1 fruit fly cellular context compared by ENCODE assay signal in genomic region chr3R:21206327-21206728, dm6.
A peak's percentile ranks its signal among the peaks of the same experiment; 100 is the strongest.
TF ChIP-seq lines count a peak whose summit lies in the region.

No protein-coding gene starts in this region.

TF ChIP-seq in whole organism, embryonic, 481 proteins besides CTCF, POLR2A, EP300 and RAD21 (continued from another document):
- TF ChIP-seq ase (GFP tag; IDR thresholded peaks at IDR 0.05; lab: Robert Waterston, UW) (0 out of 3 replicates have a peak, but pooled peaks have one; percentile 33), CG6689 (GFP tag; IDR thresholded peaks at IDR 0.05; lab: Robert Waterston, UW) (peak; percentile 36; the same call in 1 of the 2 replicates), chif (GFP tag; optimal IDR thresholded peaks at IDR 0.05; lab: Kevin White, UChicago) (no peak), gcm (GFP tag; optimal IDR thresholded peaks at IDR 0.05; lab: Kevin White, UChicago) (peak; percentile 49), hb (GFP tag; IDR thresholded peaks at IDR 0.05; lab: Robert Waterston, UW; ENCODE audit: partially characterized antibody) (no peak), E2f2 (GFP tag; IDR thresholded peaks at IDR 0.05; lab: Robert Waterston, UW) (0 out of 2 replicates have a peak, but pooled peaks have one; percentile 11), Dfd (GFP tag; optimal IDR thresholded peaks at IDR 0.05; lab: Kevin White, UChicago) (no peak), CG5953 (GFP tag; IDR thresholded peaks at IDR 0.05; lab: Robert Waterston, UW) (no peak), Asciz (GFP tag; optimal IDR thresholded peaks at IDR 0.05; lab: Kevin White, UChicago) (peak; percentile 66), CG11504 (tag; optimal IDR thresholded peaks at IDR 0.05; lab: Kevin White, UChicago) (peak; percentile 66), CG13775 (GFP tag; optimal IDR thresholded peaks at IDR 0.05; lab: Kevin White, UChicago) (peak; percentile 6), gem (tag; optimal IDR thresholded peaks at IDR 0.05; lab: Kevin White, UChicago) (peak; percentile 68), ara (GFP tag; IDR thresholded peaks at IDR 0.05; lab: Robert Waterston, UW) (0 out of 2 replicates have a peak, but pooled peaks have one; percentile 20), Hr3 (GFP tag; optimal IDR thresholded peaks at IDR 0.05; lab: Kevin White, UChicago) (peak; percentile 72), nerfin-1 (tag; optimal IDR thresholded peaks at IDR 0.05; lab: Kevin White, UChicago) (peak; percentile 40), chn (GFP tag; optimal IDR thresholded peaks at IDR 0.05; lab: Kevin White, UChicago) (no peak), trem (tag; optimal IDR thresholded peaks at IDR 0.05; lab: Kevin White, UChicago) (peak; percentile 40), kah (GFP tag; optimal IDR thresholded peaks at IDR 0.05; lab: Kevin White, UChicago) (no peak), CG42726 (GFP tag; IDR thresholded peaks at IDR 0.05; lab: Robert Waterston, UW; ENCODE audit: partially characterized antibody) (no peak), CG8924 (tag; optimal IDR thresholded peaks at IDR 0.05; lab: Kevin White, UChicago) (peak; percentile 50), CG3163 (GFP tag; optimal IDR thresholded peaks at IDR 0.05; lab: Kevin White, UChicago) (peak; percentile 52), CG2712 (tag; optimal IDR thresholded peaks at IDR 0.05; lab: Kevin White, UChicago) (peak; percentile 62), unpg (GFP tag; optimal IDR thresholded peaks at IDR 0.05; lab: Kevin White, UChicago) (peak; percentile 50), PHDP (tag; optimal IDR thresholded peaks at IDR 0.05; lab: Kevin White, UChicago) (peak; percentile 57), Dp (GFP tag; optimal IDR thresholded peaks at IDR 0.05; lab: Kevin White, UChicago) (no peak), CG12659 (GFP tag; optimal IDR thresholded peaks at IDR 0.05; lab: Kevin White, UChicago) (peak; percentile 10), odd (GFP tag; optimal IDR thresholded peaks at IDR 0.05; lab: Kevin White, UChicago) (peak; percentile 30), CG10209 (GFP tag; optimal IDR thresholded peaks at IDR 0.05; lab: Kevin White, UChicago) (no peak), CG31441 (GFP tag; IDR thresholded peaks at IDR 0.05; lab: Robert Waterston, UW) (peak; percentile 68), CG17359 (tag; optimal IDR thresholded peaks at IDR 0.05; lab: Kevin White, UChicago) (peak; percentile 52), prd (optimal IDR thresholded peaks at IDR 0.05; lab: Kevin White, UChicago) (no peak), prd (GFP tag; IDR thresholded peaks at IDR 0.05; lab: Robert Waterston, UW) (no peak), cato (GFP tag; optimal IDR thresholded peaks at IDR 0.05; lab: Kevin White, UChicago; ENCODE audit: borderline replicate concordance) (peak; percentile 1), nmo (GFP tag; optimal IDR thresholded peaks at IDR 0.05; lab: Kevin White, UChicago) (peak; percentile 38)
